Worm (Caenorhabditis elegans) whole organism, L1 larva: ENCODE measurements around the gene sri-61.

ENCODE experiments used
- C04F5.9 ChIP-seq: sonication (generic microtip); optimal IDR thresholded peaks from 2 replicates; lab custom pipeline; 2016; ENCODE audit warnings: missing genetic modification characterization, missing compliant biosample characterization
- aha-1 ChIP-seq: fragments of 150-350 bp; optimal IDR thresholded peaks from 2 replicates; lab custom pipeline; 2014; ENCODE audit warnings: missing biosample characterization, missing genetic modification characterization
- aly-2 ChIP-seq: fragments of 150-350 bp; optimal IDR thresholded peaks from 2 replicates; lab custom pipeline; 2014; ENCODE audit warnings: missing biosample characterization, missing genetic modification characterization
- ama-1 ChIP-seq: fragments of 150-350 bp; optimal IDR thresholded peaks from 2 replicates; lab custom pipeline; 2014
- blmp-1 ChIP-seq: fragments of 150-350 bp; optimal IDR thresholded peaks from 2 replicates; lab custom pipeline; 2014; ENCODE audit warnings: missing biosample characterization, missing genetic modification characterization
- ceh-82 ChIP-seq, 3 experiments: fragments of 150-350 bp in 1 of 3; sonication (generic microtip) in 2 of 3; optimal IDR thresholded peaks; 2 replicates each; lab custom pipeline; 2014 to 2017; ENCODE audit warnings: missing biosample characterization in 3 of 3, missing genetic modification characterization in 3 of 3
- ceh-88 ChIP-seq: fragments of 200-800 bp; sonication (Bioruptor generic); IDR thresholded peaks from 2 replicates; pipeline ENCODE4 v1.3.6; 2022; ENCODE audit warnings: missing genetic modification characterization, missing compliant biosample characterization
- dsc-1 ChIP-seq: sonication (generic microtip); optimal IDR thresholded peaks from 2 replicates; lab custom pipeline; 2016; ENCODE audit warnings: mild to moderate bottlenecking, missing genetic modification characterization, missing compliant biosample characterization
- efl-1 ChIP-seq, 4 experiments: fragments of 150-350 bp; optimal IDR thresholded peaks in 3 of 4; peaks in 1 of 4; 1 replicate in 1 of 4; 2 replicates in 3 of 4; lab custom pipeline; 2014; ENCODE audit warnings: missing biosample characterization in 2 of 4, missing genetic modification characterization in 2 of 4, missing genetic modification reagents in 2 of 4
- efl-3 ChIP-seq: fragments of 200-800 bp; sonication (Bioruptor generic); optimal IDR thresholded peaks from 2 replicates; lab custom pipeline; 2018; ENCODE audit warnings: mild to moderate bottlenecking, missing genetic modification characterization, missing compliant biosample characterization
- egl-27 ChIP-seq, 2 experiments: fragments of 150-350 bp in 1 of 2; sonication (generic microtip); optimal IDR thresholded peaks; 3 replicates each; lab custom pipeline; 2017 to 2018; ENCODE audit warnings: missing biosample characterization in 2 of 2, missing genetic modification characterization in 2 of 2, missing genetic modification reagents in 2 of 2
- elt-2 ChIP-seq: sonication (generic microtip); optimal IDR thresholded peaks from 2 replicates; lab custom pipeline; 2016; ENCODE audit warnings: missing genetic modification characterization, mild to moderate bottlenecking, inconsistent platforms, missing compliant biosample characterization, missing genetic modification reagents
- ets-5 ChIP-seq: fragments of 200-800 bp; sonication (Bioruptor generic); IDR thresholded peaks from 2 replicates; pipeline ENCODE4 v1.3.6; 2022; ENCODE audit warnings: missing genetic modification characterization, missing compliant biosample characterization
- fkh-10 ChIP-seq: sonication (generic microtip); optimal IDR thresholded peaks from 2 replicates; lab custom pipeline; 2017; ENCODE audit warnings: missing biosample characterization, missing genetic modification reagents, missing genetic modification characterization
- fkh-4 ChIP-seq: sonication (generic microtip); optimal IDR thresholded peaks from 2 replicates; lab custom pipeline; 2016; ENCODE audit warnings: missing compliant biosample characterization, missing genetic modification characterization, borderline replicate concordance
- grh-1 ChIP-seq: fragments of 200-800 bp; sonication (Bioruptor generic); IDR thresholded peaks from 2 replicates; pipeline ENCODE4 v1.3.6; 2022; ENCODE audit warnings: missing genetic modification reagents, missing genetic modification characterization, missing compliant biosample characterization
- hlh-17 ChIP-seq: fragments of 200-800 bp; sonication (Bioruptor generic); optimal IDR thresholded peaks from 2 replicates; lab custom pipeline; 2018; ENCODE audit warnings: missing genetic modification characterization, mild to moderate bottlenecking, missing compliant biosample characterization, moderate library complexity, borderline replicate concordance
- hpl-2 ChIP-seq: fragments of 150-350 bp; optimal IDR thresholded peaks from 2 replicates; lab custom pipeline; 2014; ENCODE audit warnings: missing biosample characterization, missing genetic modification reagents, missing genetic modification characterization
- irx-1 ChIP-seq: sonication (generic microtip); optimal IDR thresholded peaks from 2 replicates; lab custom pipeline; 2016; ENCODE audit warnings: missing genetic modification characterization, missing compliant biosample characterization
- isw-1 ChIP-seq: fragments of 200-800 bp; sonication (Bioruptor generic); IDR thresholded peaks from 2 replicates; pipeline ENCODE4 v1.3.6; 2022; ENCODE audit warnings: missing genetic modification characterization, missing compliant biosample characterization
- lin-14 ChIP-seq: fragments of 200-800 bp; sonication (Bioruptor generic); optimal IDR thresholded peaks from 2 replicates; lab custom pipeline; 2018; ENCODE audit warnings: mild to moderate bottlenecking, missing genetic modification characterization, moderate library complexity, missing compliant biosample characterization
- lsy-2 ChIP-seq, 2 experiments: fragments of 150-350 bp; optimal IDR thresholded peaks; 2 replicates each; lab custom pipeline; 2014; ENCODE audit warnings: missing biosample characterization in 2 of 2, missing genetic modification characterization in 2 of 2
- mab-9 ChIP-seq: fragments of 200-800 bp; sonication (Bioruptor generic); IDR thresholded peaks from 2 replicates; pipeline ENCODE4 v1.3.6; 2022; ENCODE audit warnings: missing genetic modification reagents, missing genetic modification characterization, missing compliant biosample characterization
- mef-2 ChIP-seq: fragments of 150-350 bp; optimal IDR thresholded peaks from 2 replicates; lab custom pipeline; 2014; ENCODE audit warnings: missing biosample characterization, missing genetic modification characterization
- mep-1 ChIP-seq: fragments of 150-350 bp; optimal IDR thresholded peaks from 2 replicates; lab custom pipeline; 2014; ENCODE audit warnings: missing biosample characterization, missing genetic modification characterization
- nhr-11 ChIP-seq: fragments of 150-350 bp; optimal IDR thresholded peaks from 2 replicates; lab custom pipeline; 2014; ENCODE audit warnings: missing biosample characterization, missing genetic modification characterization
- nhr-71 ChIP-seq: sonication (generic microtip); optimal IDR thresholded peaks from 2 replicates; lab custom pipeline; 2016; ENCODE audit warnings: mild to moderate bottlenecking, missing genetic modification characterization, moderate library complexity, missing compliant biosample characterization
- nhr-76 ChIP-seq: sonication (generic microtip); optimal IDR thresholded peaks from 2 replicates; lab custom pipeline; 2017; ENCODE audit warnings: missing biosample characterization, missing genetic modification characterization
- nhr-84 ChIP-seq: sonication (generic microtip); optimal IDR thresholded peaks from 2 replicates; lab custom pipeline; 2017; ENCODE audit warnings: missing biosample characterization, missing genetic modification characterization
- pqm-1 ChIP-seq: sonication (generic microtip); optimal IDR thresholded peaks from 3 replicates; lab custom pipeline; 2017; ENCODE audit warnings: missing biosample characterization, missing genetic modification characterization
- snpc-4 ChIP-seq: fragments of 150-350 bp; optimal IDR thresholded peaks from 2 replicates; lab custom pipeline; 2014; ENCODE audit warnings: missing biosample characterization, missing genetic modification characterization
- tlp-1 ChIP-seq: fragments of 150-350 bp; optimal IDR thresholded peaks from 2 replicates; lab custom pipeline; 2014; ENCODE audit warnings: missing biosample characterization, missing genetic modification characterization
- unc-62 ChIP-seq: fragments of 150-350 bp; optimal IDR thresholded peaks from 2 replicates; lab custom pipeline; 2014; ENCODE audit warnings: missing biosample characterization, missing genetic modification reagents, missing genetic modification characterization
- unc-98 ChIP-seq: fragments of 200-800 bp; sonication (Bioruptor generic); IDR thresholded peaks from 2 replicates; pipeline ENCODE4 v1.3.6; 2022; ENCODE audit warnings: missing genetic modification characterization, missing compliant biosample characterization
- vab-15 ChIP-seq: sonication (generic microtip); optimal IDR thresholded peaks from 2 replicates; lab custom pipeline; 2017; ENCODE audit warnings: missing genotype, mild to moderate bottlenecking, missing genetic modification characterization, missing compliant biosample characterization
- ztf-11 ChIP-seq, 2 experiments: sonication (generic microtip); optimal IDR thresholded peaks; 2 replicates each; lab custom pipeline; 2016 to 2017; ENCODE audit warnings: missing genetic modification characterization in 2 of 2, missing biosample characterization in 1 of 2, missing compliant biosample characterization in 1 of 2

Gene sri-61

ce11 chrII:2702757-2703156 lies 2.6 kb upstream of the sri-61 start, which contains the start of gene sri-60:
sri-60 (minus strand) TSS chrII:2702857.
- TF ChIP-seq mep-1 (tag; lab: Kevin White, UChicago), result no peak
- no peak for TF ChIP-seq unc-98 (GFP tag; lab: Robert Waterston, UW)
- TF ChIP-seq hlh-17, result no peak
- no peak for TF ChIP-seq pqm-1 (tag; lab: Kevin White, UChicago)
- TF ChIP-seq isw-1 (GFP tag; lab: Robert Waterston, UW), result no peak
- no peak for TF ChIP-seq efl-3 (GFP tag; lab: Kevin White, UChicago)
- no peak for TF ChIP-seq nhr-71 (tag; lab: Kevin White, UChicago)
- TF ChIP-seq efl-1 (optimal IDR thresholded peaks at IDR 0.05; lab: Kevin White, UChicago), result no peak
- no peak for TF ChIP-seq efl-1 (GFP tag; optimal IDR thresholded peaks at IDR 0.05 in 1 of 2; lab: Kevin White, UChicago)
- no peak for TF ChIP-seq mef-2
- no peak for TF ChIP-seq fkh-4 (tag; lab: Kevin White, UChicago)
- TF ChIP-seq ceh-82 (tag; optimal IDR thresholded peaks at IDR 0.05; lab: Kevin White, UChicago), result no peak
- TF ChIP-seq, all 84 proteins: peak for 0

- TF ChIP-seq irx-1 (tag; lab: Kevin White, UChicago) (no peak), ama-1 (no peak), elt-2 (tag; lab: Kevin White, UChicago) (no peak), nhr-11 (no peak), aly-2 (tag; lab: Kevin White, UChicago) (no peak), unc-62 (GFP tag; lab: Kevin White, UChicago) (no peak), blmp-1 (tag; lab: Kevin White, UChicago) (no peak), lsy-2 (tag; optimal IDR thresholded peaks at IDR 0.05; lab: Kevin White, UChicago) (no peak), ceh-82 (tag; optimal IDR thresholded peaks at IDR 0.05; lab: Kevin White, UChicago) (no peak), snpc-4 (tag; lab: Kevin White, UChicago) (no peak), ets-5 (GFP tag; lab: Robert Waterston, UW) (no peak), egl-27 (tag; optimal IDR thresholded peaks at IDR 0.05; lab: Kevin White, UChicago) (no peak), efl-1 (optimal IDR thresholded peaks at IDR 0.05; lab: Kevin White, UChicago) (no peak), efl-1 (GFP tag; optimal IDR thresholded peaks at IDR 0.05 in 1 of 2; lab: Kevin White, UChicago) (no peak), mab-9 (GFP tag; lab: Robert Waterston, UW) (no peak), ztf-11 (tag; optimal IDR thresholded peaks at IDR 0.05; lab: Kevin White, UChicago) (no peak)
These were observed 1.8 kb downstream of the sri-61 start, which contains the start of gene sri-62 for ce11 chrII:2698378-2698777. sri-62 (minus strand) TSS chrII:2698478.

- TF ChIP-seq efl-1 (optimal IDR thresholded peaks at IDR 0.05; lab: Kevin White, UChicago) (no peak), efl-1 (GFP tag; optimal IDR thresholded peaks at IDR 0.05 in 1 of 2; lab: Kevin White, UChicago) (peak in 1 of 2 experiments; percentile 88), aha-1 (no peak), fkh-10 (GFP tag; lab: Kevin White, UChicago) (peak; percentile 33), hpl-2 (no peak), grh-1 (GFP tag; lab: Robert Waterston, UW) (no peak), vab-15 (tag; lab: Kevin White, UChicago) (no peak), lin-14 (GFP tag; lab: Kevin White, UChicago) (peak; percentile 57), nhr-76 (tag; lab: Kevin White, UChicago) (no peak), dsc-1 (tag; lab: Kevin White, UChicago) (no peak), unc-98 (GFP tag; lab: Robert Waterston, UW) (no peak), nhr-84 (no peak), snpc-4 (tag; lab: Kevin White, UChicago) (no peak), fkh-4 (tag; lab: Kevin White, UChicago) (no peak)
These were observed 5.0 kb downstream of the sri-61 start for ce11 chrII:2695079-2695478.

ce11 chrII:2692476-2692875 lies 7.7 kb downstream of the sri-61 start, which contains the start of gene set-11:
set-11 (minus strand) TSS chrII:2692576.
- TF ChIP-seq ceh-82 (tag; optimal IDR thresholded peaks at IDR 0.05; lab: Kevin White, UChicago) (no peak), irx-1 (tag; lab: Kevin White, UChicago) (no peak), ceh-88 (GFP tag; lab: Robert Waterston, UW) (no peak), tlp-1 (tag; lab: Kevin White, UChicago) (no peak), ztf-11 (tag; optimal IDR thresholded peaks at IDR 0.05; lab: Kevin White, UChicago) (no peak), lin-14 (GFP tag; lab: Kevin White, UChicago) (no peak), fkh-4 (tag; lab: Kevin White, UChicago) (no peak), C04F5.9 (no peak), efl-1 (optimal IDR thresholded peaks at IDR 0.05; lab: Kevin White, UChicago) (no peak), efl-1 (GFP tag; optimal IDR thresholded peaks at IDR 0.05 in 1 of 2; lab: Kevin White, UChicago) (no peak), snpc-4 (tag; lab: Kevin White, UChicago) (no peak)
